Fruit fly (Drosophila melanogaster): Measurements from ENCODE around the gene CG13847.
A peak's percentile ranks its signal among the peaks of the same experiment; 100 is the strongest.

Gene CG13847

dm6 chr3R:22410537-22411360 lies 25.2 kb downstream of the CG13847 start, which contains the start of the genes CG13850 and lqfR (continued):
- TF ChIP-seq Gug (GFP tag; IDR thresholded peaks at IDR 0.05) (peak; percentile 59; the same call in 3 of the 4 replicates), D (optimal IDR thresholded peaks at IDR 0.05) (no peak), D (GFP tag; optimal IDR thresholded peaks at IDR 0.05) (peak; percentile 64), lola (GFP tag; optimal IDR thresholded peaks at IDR 0.05) (peak in 1 of 3 experiments; percentile 73), CG8944 (GFP tag; optimal IDR thresholded peaks at IDR 0.05) (peak; percentile 72), Hsf (GFP tag; optimal IDR thresholded peaks at IDR 0.05) (peak; percentile 80), insv (GFP tag; optimal IDR thresholded peaks at IDR 0.05) (peak in 1 of 2 experiments; percentile 16), Hr78 (GFP tag; optimal IDR thresholded peaks at IDR 0.05) (no peak), Lim3 (GFP tag; IDR thresholded peaks at IDR 0.05) (no peak), jing (GFP tag; optimal IDR thresholded peaks at IDR 0.05) (no peak), Dll (GFP tag; IDR thresholded peaks at IDR 0.05; ENCODE audit: partially characterized antibody) (no peak), CG1529 (GFP tag; optimal IDR thresholded peaks at IDR 0.05) (peak; percentile 44), bcd (GFP tag; optimal IDR thresholded peaks at IDR 0.05) (peak; percentile 84), Tbp (GFP tag; optimal IDR thresholded peaks at IDR 0.05) (peak; percentile 76), CG42726 (GFP tag; IDR thresholded peaks at IDR 0.05; ENCODE audit: partially characterized antibody) (no peak), CG5180 (GFP tag; optimal IDR thresholded peaks at IDR 0.05) (no peak), tll (GFP tag; optimal IDR thresholded peaks at IDR 0.05) (peak in 1 of 2 experiments; percentile 30), CG12769 (tag; optimal IDR thresholded peaks at IDR 0.05) (no peak), zf30C (GFP tag; optimal IDR thresholded peaks at IDR 0.05) (no peak), Aef1 (GFP tag; IDR thresholded peaks at IDR 0.05) (no peak; the same call in 1 of the 3 replicates), trem (tag; optimal IDR thresholded peaks at IDR 0.05) (peak; percentile 84), crp (GFP tag; optimal IDR thresholded peaks at IDR 0.05) (peak; percentile 21 to 84), sr (GFP tag; IDR thresholded peaks at IDR 0.05) (no peak)

- TF ChIP-seq ci (GFP tag; IDR thresholded peaks at IDR 0.05): no peak
- TF ChIP-seq al (GFP tag; IDR thresholded peaks at IDR 0.05): no peak
- no peak for TF ChIP-seq pfk (GFP tag; optimal IDR thresholded peaks at IDR 0.05)
- TF ChIP-seq Dp (GFP tag; optimal IDR thresholded peaks at IDR 0.05): no peak
- no peak for TF ChIP-seq zf30C (GFP tag; optimal IDR thresholded peaks at IDR 0.05)
- TF ChIP-seq kah (GFP tag; optimal IDR thresholded peaks at IDR 0.05): no peak
- no peak for TF ChIP-seq Opbp (GFP tag; IDR thresholded peaks at IDR 0.05; ENCODE audit: partially characterized antibody)
Measured at dm6 chr3R:22405639-22406038, 30.3 kb downstream of the CG13847 start, which contains the start of gene CG13855. CG13855 (plus strand) TSS chr3R:22405939.

DNA sequence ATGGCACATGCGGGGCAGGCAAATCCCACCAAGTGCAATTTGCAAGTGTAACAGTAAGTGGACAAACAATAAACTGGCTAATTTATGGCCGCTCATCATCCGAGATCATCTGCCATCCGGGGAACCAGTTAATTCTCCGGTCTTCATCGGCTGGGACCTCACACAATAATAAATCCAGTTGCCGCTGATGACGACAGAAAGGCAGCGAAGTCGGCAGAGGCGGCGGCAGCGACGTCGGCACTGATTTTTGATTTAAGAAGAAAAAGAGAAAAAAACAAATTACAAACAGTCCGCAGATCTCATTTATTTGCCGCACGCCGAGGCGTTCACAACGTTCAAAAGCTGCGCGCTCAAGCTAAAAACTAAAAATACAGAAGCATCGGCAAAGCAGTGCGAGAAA lies 33.6 kb downstream of the CG13847 start, which contains the start of gene CG13856:
Gene CG13856 (plus strand): TSS at position 301 of the 400 bp plus-strand sequence.
- TF ChIP-seq CG9437 (GFP tag; optimal IDR thresholded peaks at IDR 0.05) (no peak), Adf1 (GFP tag; IDR thresholded peaks at IDR 0.05) (peak; percentile 17; the same call in 1 of the 2 replicates)

DNA sequence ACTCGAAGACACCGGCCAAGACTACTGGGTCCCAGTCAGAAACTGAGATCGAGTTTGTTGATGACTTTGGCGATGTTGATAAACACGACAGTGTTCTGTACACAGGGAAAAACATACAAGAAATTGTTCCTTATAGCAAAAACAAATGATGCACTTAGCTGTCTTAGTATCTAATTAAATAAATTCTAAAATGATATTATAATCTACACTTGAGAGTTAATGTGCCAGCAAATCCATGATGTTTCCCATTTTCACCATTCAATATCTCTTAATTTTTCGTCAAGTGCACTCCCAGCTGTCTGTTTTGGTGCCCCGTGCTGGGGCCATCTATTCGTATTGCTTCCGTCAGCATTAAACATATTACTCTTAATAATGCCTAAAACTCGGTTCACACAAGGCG lies 35.7 kb downstream of the CG13847 start:
- TF ChIP-seq fd3F (GFP tag; optimal IDR thresholded peaks at IDR 0.05) (peak; percentile 28), dpn (GFP tag; optimal IDR thresholded peaks at IDR 0.05) (peak in 1 of 2 experiments; percentile 3), CG9437 (GFP tag; optimal IDR thresholded peaks at IDR 0.05) (no peak), CkIIα-i1 (GFP tag; IDR thresholded peaks at IDR 0.05) (no peak), Pdp1 (GFP tag; optimal IDR thresholded peaks at IDR 0.05) (no peak), CG17829 (tag; optimal IDR thresholded peaks at IDR 0.05) (peak; percentile 6), CG12659 (GFP tag; optimal IDR thresholded peaks at IDR 0.05) (no peak), CG9817 (tag; optimal IDR thresholded peaks at IDR 0.05) (no peak), gce (GFP tag; IDR thresholded peaks at IDR 0.05) (0 out of 3 replicates have a peak, but pooled peaks have one; percentile 29), btn (GFP tag; optimal IDR thresholded peaks at IDR 0.05) (no peak), Eip74EF (GFP tag; optimal IDR thresholded peaks at IDR 0.05) (no peak), amos (GFP tag; IDR thresholded peaks at IDR 0.05; ENCODE audit: partially characterized antibody) (no peak), dmrt99B (tag; optimal IDR thresholded peaks at IDR 0.05) (no peak), CG31224 (GFP tag; IDR thresholded peaks at IDR 0.05) (peak; percentile 42; the same call in 1 of the 2 replicates)

Data from whole organism, embryonic.